Worm (Caenorhabditis elegans) whole organism, midembryonic: ENCODE data around the gene C24G6.8.

Source experiments
- T22C8.4 ChIP-seq: fragments of 200-800 bp; sonication (Bioruptor generic); IDR thresholded peaks from 2 replicates; pipeline ENCODE4 v1.3.6; 2022; ENCODE audit warnings: missing genetic modification characterization, missing compliant biosample characterization
- flt-1 ChIP-seq: fragments of 200-800 bp; sonication (Bioruptor generic); IDR thresholded peaks from 2 replicates; pipeline ENCODE4 v1.3.6; 2022; ENCODE audit warnings: missing genetic modification characterization, missing compliant biosample characterization
- klf-2 ChIP-seq: fragments of 200-800 bp; sonication (Bioruptor generic); conservative IDR thresholded peaks from 2 replicates; pipeline ENCODE4 v1.3.6; 2022; ENCODE audit warnings: missing genetic modification reagents, missing genetic modification characterization, missing compliant biosample characterization
- med-1 ChIP-seq: sonication (generic microtip); optimal IDR thresholded peaks from 2 replicates; lab custom pipeline; 2017; ENCODE audit warnings: missing genetic modification characterization, mild to moderate bottlenecking, missing compliant biosample characterization, antibody characterized with exemption, missing genetic modification reagents; ENCODE audit not compliant: insufficient read depth
- ref-1 ChIP-seq: fragments of 200-800 bp; sonication (Bioruptor generic); conservative IDR thresholded peaks from 2 replicates; pipeline ENCODE4 v1.3.6; 2022; ENCODE audit warnings: missing genetic modification reagents, missing genetic modification characterization, missing compliant biosample characterization
- tab-1 ChIP-seq: fragments of 200-800 bp; sonication (Bioruptor generic); IDR thresholded peaks from 2 replicates; pipeline ENCODE4 v1.3.6; 2022; ENCODE audit warnings: missing genetic modification characterization, missing compliant biosample characterization
- ztf-23 ChIP-seq: fragments of 200-800 bp; sonication (Bioruptor generic); IDR thresholded peaks from 2 replicates; pipeline ENCODE4 v1.3.6; 2022; ENCODE audit warnings: missing genetic modification reagents, missing genetic modification characterization, missing compliant biosample characterization
- ztf-29 ChIP-seq: fragments of 200-800 bp; sonication (Bioruptor generic); IDR thresholded peaks from 2 replicates; pipeline ENCODE4 v1.3.6; 2022; ENCODE audit warnings: missing genetic modification reagents, missing genetic modification characterization, missing compliant biosample characterization

ce11 chrV:5584293-5584776 lies 48.7 kb upstream of the C24G6.8 start, which contains the start of gene pas-6:
- TF ChIP-seq flt-1 (GFP tag; lab: Robert Waterston, UW) = no peak
- no peak for TF ChIP-seq ref-1 (GFP tag; lab: Robert Waterston, UW)
- no peak for TF ChIP-seq med-1 (GFP tag; lab: Kevin White, UChicago)
- no peak for TF ChIP-seq klf-2 (GFP tag; lab: Robert Waterston, UW)
- TF ChIP-seq ztf-23 = no peak
- TF ChIP-seq T22C8.4 (GFP tag; lab: Robert Waterston, UW) = no peak
- no peak for TF ChIP-seq ztf-29
- no peak for TF ChIP-seq tab-1 (GFP tag; lab: Robert Waterston, UW)
